Worm (Caenorhabditis elegans): Measurements from ENCODE around the gene srx-115.

ce11 chrV:8789345-8789744, 17.6 kb downstream of the srx-115 start:
- TF ChIP-seq F39B2.1 (GFP tag; IDR thresholded peaks at IDR 0.05) (no peak), F49E8.2 (tag; optimal IDR thresholded peaks at IDR 0.05; ENCODE audit: insufficient read depth) (no peak), efl-1 (GFP tag; optimal IDR thresholded peaks at IDR 0.05) (no peak), pha-4 (tag; optimal IDR thresholded peaks at IDR 0.05) (no peak), nfyb-1 (GFP tag; IDR thresholded peaks at IDR 0.05) (no peak)

Data from whole organism, young adult.